Fruit fly (Drosophila melanogaster) whole organism, embryonic: ENCODE results near the gene Dbp73D.

Experiments
- Aef1 ChIP-seq: fragments of 200-800 bp; sonication (Bioruptor generic); IDR thresholded peaks from 3 replicates; pipeline ENCODE4 v1.3.6; 2022; ENCODE audit warnings: missing biosample characterization, missing genetic modification characterization
- CG11696 ChIP-seq: fragments of 200-800 bp; sonication (Bioruptor generic); IDR thresholded peaks from 2 replicates; pipeline ENCODE4 v1.3.6; 2022; ENCODE audit warnings: missing biosample characterization, missing genetic modification characterization
- CG1832 ChIP-seq: fragments of 200-800 bp; sonication (Bioruptor generic); optimal IDR thresholded peaks from 2 replicates; lab custom pipeline; 2017; ENCODE audit warnings: missing biosample characterization, mild to moderate bottlenecking, missing genetic modification characterization, inconsistent platforms
- Spps ChIP-seq: fragments of 200-800 bp; sonication (Bioruptor generic); optimal IDR thresholded peaks from 2 replicates; lab custom pipeline; 2018; ENCODE audit warnings: missing biosample characterization, mild to moderate bottlenecking, missing genetic modification characterization
- en ChIP-seq: fragments of 200-800 bp; sonication (Bioruptor generic); optimal IDR thresholded peaks from 2 replicates; lab custom pipeline; 2016; ENCODE audit warnings: missing biosample characterization, missing genetic modification characterization
- luna ChIP-seq: fragments of 200-800 bp; sonication (Bioruptor generic); optimal IDR thresholded peaks from 2 replicates; lab custom pipeline; 2016; ENCODE audit warnings: missing biosample characterization, missing genetic modification characterization
- wdn ChIP-seq: fragments of 200-800 bp; sonication (Bioruptor generic); IDR thresholded peaks from 2 replicates; pipeline ENCODE4 v1.3.6; 2022; ENCODE audit warnings: missing biosample characterization, missing genetic modification characterization

DNA sequence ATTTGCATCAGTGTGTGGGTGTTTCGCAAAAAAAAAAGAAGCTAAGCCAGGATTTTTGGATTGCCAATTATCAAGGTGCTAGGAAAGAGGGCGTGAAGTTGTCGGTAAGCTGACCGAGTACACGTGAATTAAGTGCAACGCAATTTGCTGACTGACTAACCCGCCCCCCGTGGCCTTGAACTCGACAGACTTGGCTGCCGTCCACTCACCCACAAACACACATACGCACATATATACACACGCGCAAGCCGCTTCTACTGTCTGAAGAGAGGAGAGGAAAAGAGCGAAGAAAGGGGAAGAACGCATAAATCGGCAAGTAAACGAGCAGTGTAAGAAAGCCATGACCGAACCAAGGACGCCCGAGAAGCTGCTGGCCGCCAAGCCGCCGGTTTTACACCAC is 49.7 kb upstream of the Dbp73D start:
- TF ChIP-seq en (GFP tag; lab: Kevin White, UChicago) (no peak), luna (no peak), CG1832 (no peak), CG11696 (no peak), wdn (GFP tag; lab: Robert Waterston, UW) (no peak), Spps (tag; lab: Kevin White, UChicago) (no peak), Aef1 (no peak)
